Worm (Caenorhabditis elegans) whole organism, L4 larva: Measurements from ENCODE around the gene srv-19.

ENCODE experiments used
- Y5F2A.4 ChIP-seq: fragments of 200-800 bp; sonication (Bioruptor generic); optimal IDR thresholded peaks from 2 replicates; lab custom pipeline; 2018; ENCODE audit warnings: mild to moderate bottlenecking, missing genetic modification characterization, missing compliant biosample characterization
- Y75B8A.6 ChIP-seq: fragments of 200-800 bp; sonication (Bioruptor generic); IDR thresholded peaks from 2 replicates; pipeline ENCODE4 v1.3.6; 2022; ENCODE audit warnings: missing genetic modification reagents, missing genetic modification characterization, missing compliant biosample characterization
- aha-1 ChIP-seq: fragments of 150-350 bp; peaks from one replicate; lab custom pipeline; 2014; ENCODE audit warnings: missing biosample characterization, missing genetic modification characterization
- ceh-32 ChIP-seq: sonication (generic microtip); optimal IDR thresholded peaks from 2 replicates; lab custom pipeline; 2016; ENCODE audit warnings: mild to moderate bottlenecking, missing genetic modification characterization, missing compliant biosample characterization; ENCODE audit not compliant: poor library complexity
- daf-16 ChIP-seq, 3 experiments: sonication (generic microtip); optimal IDR thresholded peaks; 2 replicates each; lab custom pipeline; 2016 to 2017; ENCODE audit warnings: missing genetic modification characterization in 3 of 3, missing genetic modification reagents in 3 of 3, mild to moderate bottlenecking in 2 of 3, missing compliant biosample characterization in 2 of 3, missing biosample characterization in 1 of 3, moderate library complexity in 1 of 3
- daf-8 ChIP-seq: fragments of 200-800 bp; sonication (Bioruptor generic); IDR thresholded peaks from 2 replicates; pipeline ENCODE4 v1.3.6; 2022; ENCODE audit warnings: missing genetic modification characterization, missing compliant biosample characterization
- duxl-1 ChIP-seq: sonication (generic microtip); optimal IDR thresholded peaks from 2 replicates; lab custom pipeline; 2016; ENCODE audit warnings: mild to moderate bottlenecking, missing genetic modification characterization, moderate library complexity, missing compliant biosample characterization; ENCODE audit not compliant: poor library complexity
- fos-1 ChIP-seq: fragments of 150-350 bp; optimal IDR thresholded peaks from 2 replicates; lab custom pipeline; 2014; ENCODE audit warnings: missing biosample characterization, missing genetic modification characterization
- jun-1 ChIP-seq: fragments of 150-350 bp; optimal IDR thresholded peaks from 2 replicates; lab custom pipeline; 2014; ENCODE audit warnings: missing biosample characterization, missing genetic modification reagents, missing genetic modification characterization
- lin-13 ChIP-seq: fragments of 150-350 bp; optimal IDR thresholded peaks from 2 replicates; lab custom pipeline; 2014; ENCODE audit warnings: missing biosample characterization, missing genetic modification reagents, missing genetic modification characterization
- lir-3 ChIP-seq: sonication (generic microtip); optimal IDR thresholded peaks from 2 replicates; lab custom pipeline; 2016; ENCODE audit warnings: mild to moderate bottlenecking, missing genetic modification characterization, missing compliant biosample characterization
- lsy-2 ChIP-seq, 2 experiments: fragments of 150-350 bp in 1 of 2; sonication (generic microtip) in 1 of 2; optimal IDR thresholded peaks; 2 replicates each; lab custom pipeline; 2014 to 2017; ENCODE audit warnings: missing biosample characterization in 2 of 2, missing genetic modification characterization in 2 of 2
- madf-5 ChIP-seq, 2 experiments: fragments of 200-800 bp; sonication (Bioruptor generic); IDR thresholded peaks; 2 replicates each; pipeline ENCODE4 v1.3.6; 2022; ENCODE audit warnings: missing compliant biosample characterization in 2 of 2, missing genetic modification characterization in 2 of 2
- madf-9 ChIP-seq: fragments of 200-800 bp; sonication (Bioruptor generic); conservative IDR thresholded peaks from 2 replicates; pipeline ENCODE4 v1.3.6; 2022; ENCODE audit warnings: missing genetic modification reagents, missing genetic modification characterization, missing compliant biosample characterization
- mxl-3 ChIP-seq: fragments of 200-800 bp; sonication (Bioruptor generic); optimal IDR thresholded peaks from 2 replicates; lab custom pipeline; 2018; ENCODE audit warnings: mild to moderate bottlenecking, missing genetic modification characterization, missing compliant biosample characterization
- nhr-11 ChIP-seq: fragments of 150-350 bp; optimal IDR thresholded peaks from 2 replicates; lab custom pipeline; 2014; ENCODE audit warnings: missing biosample characterization, missing genetic modification characterization
- nhr-237 ChIP-seq: sonication (generic microtip); optimal IDR thresholded peaks from 2 replicates; lab custom pipeline; 2017; ENCODE audit warnings: missing biosample characterization, missing genetic modification characterization
- nhr-28 ChIP-seq: fragments of 150-350 bp; optimal IDR thresholded peaks from 2 replicates; lab custom pipeline; 2014; ENCODE audit warnings: missing biosample characterization, missing genetic modification characterization
- nhr-42 ChIP-seq: fragments of 200-800 bp; sonication (Bioruptor generic); IDR thresholded peaks from 2 replicates; pipeline ENCODE4 v1.3.6; 2022; ENCODE audit warnings: missing genetic modification characterization, missing compliant biosample characterization
- nhr-6 ChIP-seq: fragments of 150-350 bp; optimal IDR thresholded peaks from 2 replicates; lab custom pipeline; 2014; ENCODE audit warnings: missing biosample characterization, missing genetic modification characterization
- pqm-1 ChIP-seq: sonication (generic microtip); optimal IDR thresholded peaks from 2 replicates; lab custom pipeline; 2017; ENCODE audit warnings: missing biosample characterization, missing genetic modification characterization
- sdz-12 ChIP-seq: fragments of 200-800 bp; sonication (Bioruptor generic); optimal IDR thresholded peaks from 2 replicates; lab custom pipeline; 2018; ENCODE audit warnings: mild to moderate bottlenecking, missing genetic modification characterization, missing compliant biosample characterization
- snpc-1.2 ChIP-seq: fragments of 200-800 bp; sonication (Bioruptor generic); IDR thresholded peaks from 2 replicates; pipeline ENCODE4 v1.3.6; 2022; ENCODE audit warnings: missing genetic modification reagents, missing genetic modification characterization, missing compliant biosample characterization
- tag-97 ChIP-seq: fragments of 200-800 bp; sonication (Bioruptor generic); IDR thresholded peaks from 2 replicates; pipeline ENCODE4 v1.3.6; 2022; ENCODE audit warnings: missing genetic modification characterization, missing compliant biosample characterization
- unc-62 ChIP-seq, 3 experiments: fragments of 150-350 bp in 1 of 3; sonication (generic microtip); optimal IDR thresholded peaks in 2 of 3; peaks in 1 of 3; 1 replicate in 1 of 3; 2 replicates in 2 of 3; lab custom pipeline; 2014 to 2017; ENCODE audit warnings: missing biosample characterization in 3 of 3, missing genetic modification characterization in 3 of 3, missing genetic modification reagents in 3 of 3, missing genotype in 1 of 3
- zfp-2 ChIP-seq: sonication (generic microtip); optimal IDR thresholded peaks from 2 replicates; lab custom pipeline; 2016; ENCODE audit warnings: mild to moderate bottlenecking, missing genetic modification characterization, missing compliant biosample characterization
- zfp-3 ChIP-seq: fragments of 200-800 bp; sonication (Bioruptor generic); conservative IDR thresholded peaks from 2 replicates; pipeline ENCODE4 v1.3.6; 2022; ENCODE audit warnings: missing genetic modification reagents, missing genetic modification characterization, missing compliant biosample characterization
- ztf-11 ChIP-seq: fragments of 150-350 bp; optimal IDR thresholded peaks from 2 replicates; lab custom pipeline; 2014; ENCODE audit warnings: missing biosample characterization, missing genetic modification characterization
- ztf-7 ChIP-seq: fragments of 150-350 bp; optimal IDR thresholded peaks from 2 replicates; lab custom pipeline; 2014; ENCODE audit warnings: missing biosample characterization, missing genetic modification characterization

The srv-19 gene

ce11 chrIV:5867189-5867588 lies 6.5 kb downstream of the srv-19 start, which contains the start of gene C06E7.88:
TSS of gene C06E7.88 (minus strand) at chrIV:5867289.
- TF ChIP-seq sdz-12 (no peak), daf-16 (GFP tag; optimal IDR thresholded peaks at IDR 0.05; lab: Kevin White, UChicago) (no peak), daf-16 (tag; optimal IDR thresholded peaks at IDR 0.05; lab: Kevin White, UChicago) (no peak), aha-1 (tag; lab: Kevin White, UChicago) (peak; percentile 25), fos-1 (tag; lab: Kevin White, UChicago) (no peak)

- TF ChIP-seq zfp-3 (GFP tag; lab: Robert Waterston, UW), result no peak
- no peak for TF ChIP-seq lin-13 (GFP tag; lab: Kevin White, UChicago)
- TF ChIP-seq Y75B8A.6 (GFP tag; lab: Robert Waterston, UW), result no peak
- no peak for TF ChIP-seq jun-1 (tag; lab: Kevin White, UChicago)
- TF ChIP-seq ztf-11, result no peak
- no peak for TF ChIP-seq unc-62 (GFP tag; optimal IDR thresholded peaks at IDR 0.05 in 1 of 2; lab: Kevin White, UChicago)
- no peak for TF ChIP-seq unc-62 (tag; optimal IDR thresholded peaks at IDR 0.05; lab: Kevin White, UChicago)
- no peak for TF ChIP-seq nhr-237 (tag; lab: Kevin White, UChicago)
- TF ChIP-seq lsy-2 (tag; optimal IDR thresholded peaks at IDR 0.05; lab: Kevin White, UChicago), result no peak
- no peak for TF ChIP-seq zfp-2 (tag; lab: Kevin White, UChicago)
- no peak for TF ChIP-seq tag-97 (GFP tag; lab: Robert Waterston, UW)
- no peak for TF ChIP-seq nhr-42
- no peak for TF ChIP-seq madf-9 (GFP tag; lab: Robert Waterston, UW)
- no peak for TF ChIP-seq ztf-7 (tag; lab: Kevin White, UChicago)
- no peak for TF ChIP-seq Y5F2A.4 (GFP tag; lab: Kevin White, UChicago)
- no peak for TF ChIP-seq duxl-1 (tag; lab: Kevin White, UChicago)
- no peak for TF ChIP-seq nhr-6 (tag; lab: Kevin White, UChicago)
- TF ChIP-seq nhr-11 (tag; lab: Kevin White, UChicago), result no peak
- TF ChIP-seq sdz-12, result no peak
- TF ChIP-seq fos-1 (tag; lab: Kevin White, UChicago), result no peak
Observed at ce11 chrIV:5865818-5866217, 7.9 kb downstream of the srv-19 start, which contains the start of gene spe-27. TSS of gene spe-27 (minus strand) at chrIV:5865918.

ce11 chrIV:5860762-5861161 lies 13.0 kb downstream of the srv-19 start:
- TF ChIP-seq madf-5 (GFP tag; IDR thresholded peaks at IDR 0.05; lab: Robert Waterston, UW) (no peak), mxl-3 (GFP tag; lab: Kevin White, UChicago) (peak; percentile 73)

ce11 chrIV:5859876-5860275 lies 13.8 kb downstream of the srv-19 start, which contains the start of gene C06E7.4:
TSS of gene C06E7.4 (minus strand) at chrIV:5859976.
- TF ChIP-seq snpc-1.2 (GFP tag; lab: Robert Waterston, UW), result no peak
- no peak for TF ChIP-seq duxl-1 (tag; lab: Kevin White, UChicago)
- peak in 1 of 2 experiments; percentile 88 for TF ChIP-seq unc-62 (GFP tag; optimal IDR thresholded peaks at IDR 0.05 in 1 of 2; lab: Kevin White, UChicago)
- no peak for TF ChIP-seq unc-62 (tag; optimal IDR thresholded peaks at IDR 0.05; lab: Kevin White, UChicago)
- TF ChIP-seq daf-8 (GFP tag; lab: Robert Waterston, UW), result no peak
- no peak for TF ChIP-seq lir-3 (tag; lab: Kevin White, UChicago)
- peak; percentile 79 for TF ChIP-seq aha-1 (tag; lab: Kevin White, UChicago)
- no peak for TF ChIP-seq nhr-28 (tag; lab: Kevin White, UChicago)
- TF ChIP-seq ztf-11, result no peak
- TF ChIP-seq fos-1 (tag; lab: Kevin White, UChicago), result no peak

ce11 chrIV:5858212-5858611 lies 15.5 kb downstream of the srv-19 start:
- TF ChIP-seq jun-1 (tag; lab: Kevin White, UChicago) (no peak), mxl-3 (GFP tag; lab: Kevin White, UChicago) (peak; percentile 0), nhr-28 (tag; lab: Kevin White, UChicago) (peak; percentile 78)

- TF ChIP-seq ceh-32 (tag; lab: Kevin White, UChicago) (no peak), aha-1 (tag; lab: Kevin White, UChicago) (peak; percentile 66), nhr-237 (tag; lab: Kevin White, UChicago) (no peak), pqm-1 (no peak), unc-62 (GFP tag; optimal IDR thresholded peaks at IDR 0.05 in 1 of 2; lab: Kevin White, UChicago) (peak in 1 of 2 experiments; percentile 91), unc-62 (tag; optimal IDR thresholded peaks at IDR 0.05; lab: Kevin White, UChicago) (no peak)
Observed at ce11 chrIV:5856975-5857374, 16.8 kb downstream of the srv-19 start.
